Fruit fly (Drosophila melanogaster) whole organism, pupa: ENCODE results near the gene Ufl1.

Source experiments
- CG10348 ChIP-seq: fragments of 200-800 bp; sonication (Bioruptor generic); IDR thresholded peaks from 2 replicates; pipeline ENCODE4 v1.3.6; 2022; ENCODE audit warnings: missing biosample characterization, missing genetic modification characterization
- CG12605 ChIP-seq: fragments of 200-800 bp; sonication (Bioruptor generic); IDR thresholded peaks from 2 replicates; pipeline ENCODE4 v1.3.6; 2022; ENCODE audit warnings: missing biosample characterization, missing genetic modification characterization
- CG13204 ChIP-seq: fragments of 200-800 bp; sonication (Bioruptor generic); optimal IDR thresholded peaks from 2 replicates; lab custom pipeline; 2018; ENCODE audit warnings: missing biosample characterization, mild to moderate bottlenecking, missing genetic modification characterization, moderate library complexity
- CG14655 ChIP-seq: fragments of 200-800 bp; sonication (Bioruptor generic); optimal IDR thresholded peaks from 3 replicates; lab custom pipeline; 2017; ENCODE audit warnings: mild to moderate bottlenecking, missing biosample characterization, missing genetic modification reagents, missing genetic modification characterization
- CG15710 ChIP-seq: fragments of 200-800 bp; sonication (Bioruptor generic); optimal IDR thresholded peaks from 2 replicates; lab custom pipeline; 2018; ENCODE audit warnings: missing biosample characterization, mild to moderate bottlenecking, missing genetic modification characterization, moderate library complexity
- CG17806 ChIP-seq: fragments of 200-800 bp; sonication (Bioruptor generic); optimal IDR thresholded peaks from 2 replicates; lab custom pipeline; 2018; ENCODE audit warnings: missing biosample characterization, mild to moderate bottlenecking, missing genetic modification characterization, moderate library complexity
- CG32121 ChIP-seq: fragments of 200-800 bp; sonication (Bioruptor generic); IDR thresholded peaks from 2 replicates; pipeline ENCODE4 v1.3.6; 2022; ENCODE audit warnings: missing biosample characterization, missing genetic modification characterization
- CG34367 ChIP-seq: fragments of 200-800 bp; sonication (Bioruptor generic); optimal IDR thresholded peaks from 2 replicates; lab custom pipeline; 2018; ENCODE audit warnings: missing biosample characterization, mild to moderate bottlenecking, missing genetic modification characterization
- CG4496 ChIP-seq: fragments of 200-800 bp; sonication (Bioruptor generic); IDR thresholded peaks from 3 replicates; pipeline ENCODE4 v1.3.6; 2022; ENCODE audit warnings: missing biosample characterization, missing genetic modification characterization
- CG8159 ChIP-seq: fragments of 200-800 bp; sonication (Bioruptor generic); optimal IDR thresholded peaks from 3 replicates; lab custom pipeline; 2018; ENCODE audit warnings: missing biosample characterization, mild to moderate bottlenecking, missing genetic modification characterization, moderate library complexity
- CG8301 ChIP-seq: fragments of 200-800 bp; sonication (Bioruptor generic); optimal IDR thresholded peaks from 2 replicates; lab custom pipeline; 2018; ENCODE audit warnings: missing biosample characterization, mild to moderate bottlenecking, missing genetic modification characterization
- CG9948 ChIP-seq: fragments of 200-800 bp; sonication (Bioruptor generic); optimal IDR thresholded peaks from 2 replicates; lab custom pipeline; 2018; ENCODE audit warnings: missing biosample characterization, mild to moderate bottlenecking, missing genetic modification characterization, moderate library complexity
- D1 ChIP-seq: fragments of 200-800 bp; sonication (Bioruptor generic); optimal IDR thresholded peaks from 2 replicates; lab custom pipeline; 2018; ENCODE audit warnings: missing biosample characterization, mild to moderate bottlenecking, missing genetic modification characterization, moderate library complexity
- EcR ChIP-seq: fragments of 200-800 bp; sonication (Bioruptor generic); optimal IDR thresholded peaks from 3 replicates; lab custom pipeline; 2019; ENCODE audit warnings: missing biosample characterization, missing genetic modification characterization, mild to moderate bottlenecking, moderate library complexity, missing genetic modification reagents
- Ets98B ChIP-seq: fragments of 200-800 bp; sonication (Bioruptor generic); IDR thresholded peaks from 2 replicates; pipeline ENCODE4 v1.3.6; 2022; ENCODE audit warnings: missing biosample characterization, missing genetic modification characterization
- Pif1A ChIP-seq: fragments of 200-800 bp; sonication (Bioruptor generic); optimal IDR thresholded peaks from 3 replicates; lab custom pipeline; 2016; ENCODE audit warnings: missing biosample characterization, missing genetic modification characterization
- Pif1B ChIP-seq: fragments of 200-800 bp; sonication (Bioruptor generic); optimal IDR thresholded peaks from 3 replicates; lab custom pipeline; 2016; ENCODE audit warnings: missing biosample characterization, missing genetic modification characterization
- Snoo ChIP-seq: fragments of 200-800 bp; sonication (Bioruptor generic); optimal IDR thresholded peaks from 3 replicates; lab custom pipeline; 2017; ENCODE audit warnings: missing biosample characterization, mild to moderate bottlenecking, missing genetic modification characterization, inconsistent platforms
- fd96Ca ChIP-seq: fragments of 200-800 bp; sonication (Bioruptor generic); IDR thresholded peaks from 3 replicates; pipeline ENCODE4 v1.3.6; 2022; ENCODE audit warnings: missing biosample characterization, missing genetic modification characterization
- gl ChIP-seq: fragments of 200-800 bp; sonication (Bioruptor generic); optimal IDR thresholded peaks from 2 replicates; lab custom pipeline; 2018; ENCODE audit warnings: missing biosample characterization, mild to moderate bottlenecking, missing genetic modification characterization
- rn ChIP-seq: fragments of 200-800 bp; sonication (Bioruptor generic); IDR thresholded peaks from 2 replicates; pipeline ENCODE4 v1.3.6; 2022; ENCODE audit warnings: missing biosample characterization, missing genetic modification characterization

Gene Ufl1

dm6 chr3R:7044016-7044415 is 30.2 kb downstream of the Ufl1 start:
- TF ChIP-seq CG9948 (tag; lab: Kevin White, UChicago), result no peak
- no peak for TF ChIP-seq Pif1A (GFP tag; lab: Kevin White, UChicago)
- no peak for TF ChIP-seq Snoo (tag; lab: Kevin White, UChicago)
- TF ChIP-seq EcR, result no peak
- TF ChIP-seq CG10348 (GFP tag; lab: Robert Waterston, UW), result no peak
- TF ChIP-seq CG14655 (GFP tag; lab: Kevin White, UChicago), result no peak
- no peak for TF ChIP-seq CG15710 (tag; lab: Kevin White, UChicago)

DNA sequence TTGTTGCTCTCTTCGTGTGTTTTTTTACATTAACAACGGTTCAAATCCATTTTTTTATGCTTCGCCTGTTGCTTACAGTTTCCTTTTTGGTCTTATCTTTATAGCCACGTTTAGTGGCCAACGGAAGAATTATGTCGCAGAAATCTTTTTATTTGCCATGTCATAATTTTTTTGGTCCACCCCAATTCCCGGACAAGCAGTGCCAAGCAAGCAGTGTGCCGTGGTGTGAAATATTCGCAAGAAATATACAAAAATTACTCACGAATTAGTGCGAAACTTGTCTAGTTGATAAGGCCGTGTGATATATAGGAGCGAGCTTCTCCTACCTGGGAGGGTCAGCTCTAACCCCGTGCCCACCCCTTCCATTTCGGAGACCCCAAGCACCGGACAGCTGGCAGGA is 33.4 kb downstream of the Ufl1 start:
- TF ChIP-seq EcR, result no peak
- peak; percentile 72 for TF ChIP-seq CG8159 (tag; lab: Kevin White, UChicago)
- no peak for TF ChIP-seq CG17806
- no peak for TF ChIP-seq CG10348 (GFP tag; lab: Robert Waterston, UW)

DNA sequence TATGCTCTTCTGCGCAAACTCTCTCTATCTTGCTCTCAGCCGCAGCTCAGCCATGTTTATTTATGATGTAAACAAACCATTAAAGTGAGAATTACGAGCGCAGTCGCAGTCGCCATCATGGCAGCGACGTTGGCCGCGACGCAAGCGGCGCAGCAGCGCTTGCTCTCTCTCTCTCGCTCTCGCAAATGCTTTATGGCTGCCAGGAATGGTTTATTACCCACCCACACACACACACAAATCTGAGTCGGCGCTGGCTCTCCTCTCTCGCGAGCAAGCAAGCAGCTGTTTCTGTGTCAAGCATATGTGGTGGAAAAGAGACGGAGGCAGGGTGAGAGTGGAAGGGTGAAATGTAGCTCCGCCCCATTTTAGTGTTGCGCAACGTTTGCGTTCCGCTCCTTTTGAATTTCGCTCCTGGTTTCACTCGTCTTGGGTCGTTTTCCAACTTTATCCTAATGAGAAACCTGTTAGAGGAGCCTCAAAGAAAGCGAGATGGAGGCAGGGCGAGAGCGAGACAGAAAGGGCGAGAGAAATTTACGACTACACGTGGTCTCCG is 36.9 kb downstream of the Ufl1 start:
- TF ChIP-seq CG14655 (GFP tag; lab: Kevin White, UChicago) (peak; percentile 8), CG4496 (GFP tag; lab: Robert Waterston, UW) (peak; percentile 9; the same call in 1 of the 3 replicates), EcR (no peak), CG13204 (GFP tag; lab: Kevin White, UChicago) (no peak), fd96Ca (peak; percentile 41; the same call in 1 of the 3 replicates), CG32121 (no peak), CG12605 (GFP tag; lab: Robert Waterston, UW) (no peak), CG15710 (tag; lab: Kevin White, UChicago) (no peak), CG9948 (tag; lab: Kevin White, UChicago) (no peak), rn (GFP tag; lab: Robert Waterston, UW) (no peak), CG17806 (no peak), Snoo (tag; lab: Kevin White, UChicago) (no peak), gl (tag; lab: Kevin White, UChicago) (no peak), CG34367 (tag; lab: Kevin White, UChicago) (no peak), CG8159 (tag; lab: Kevin White, UChicago) (peak; percentile 5), Pif1A (GFP tag; lab: Kevin White, UChicago) (peak; percentile 17), Ets98B (no peak), CG10348 (GFP tag; lab: Robert Waterston, UW) (no peak), CG8301 (no peak), D1 (no peak), Pif1B (GFP tag; lab: Kevin White, UChicago) (peak; percentile 7)

DNA sequence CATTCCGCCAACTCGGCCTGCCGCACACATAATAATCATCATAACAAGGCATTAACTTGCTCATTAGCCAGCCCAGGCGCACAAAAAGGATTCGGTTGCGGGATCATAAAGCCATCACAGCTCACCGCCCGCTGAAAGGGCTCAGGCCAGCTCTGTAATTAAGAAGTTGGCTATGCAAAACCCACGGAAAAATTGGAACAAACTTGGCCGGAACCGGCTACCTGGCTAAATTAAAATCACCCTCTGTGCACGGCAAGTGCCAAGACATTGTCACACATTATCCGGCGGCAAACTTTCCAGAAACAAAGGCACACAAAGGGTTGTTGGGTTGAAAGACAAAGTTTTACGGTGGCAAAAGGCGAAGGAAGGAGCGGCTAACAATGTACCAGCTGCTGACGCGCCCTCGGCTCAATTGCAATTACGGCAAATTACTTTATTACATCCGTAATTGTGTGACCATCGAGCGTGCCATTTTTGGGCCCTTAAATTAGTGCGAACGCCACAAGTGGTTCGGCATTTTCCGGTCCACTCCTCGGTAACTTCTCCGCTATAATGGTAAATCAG is 38.5 kb downstream of the Ufl1 start:
- no peak for TF ChIP-seq CG14655 (GFP tag; lab: Kevin White, UChicago)
- TF ChIP-seq, all 21 proteins: peak for 0

- TF ChIP-seq CG12605 (GFP tag; lab: Robert Waterston, UW) (no peak), CG4496 (GFP tag; lab: Robert Waterston, UW) (no peak), CG14655 (GFP tag; lab: Kevin White, UChicago) (no peak), CG17806 (no peak), CG32121 (no peak), Ets98B (no peak), Pif1B (GFP tag; lab: Kevin White, UChicago) (no peak), CG15710 (tag; lab: Kevin White, UChicago) (no peak), Pif1A (GFP tag; lab: Kevin White, UChicago) (no peak), CG10348 (GFP tag; lab: Robert Waterston, UW) (no peak), D1 (no peak)
These were observed 39.8 kb downstream of the Ufl1 start for dm6 chr3R:7034440-7034839.

DNA sequence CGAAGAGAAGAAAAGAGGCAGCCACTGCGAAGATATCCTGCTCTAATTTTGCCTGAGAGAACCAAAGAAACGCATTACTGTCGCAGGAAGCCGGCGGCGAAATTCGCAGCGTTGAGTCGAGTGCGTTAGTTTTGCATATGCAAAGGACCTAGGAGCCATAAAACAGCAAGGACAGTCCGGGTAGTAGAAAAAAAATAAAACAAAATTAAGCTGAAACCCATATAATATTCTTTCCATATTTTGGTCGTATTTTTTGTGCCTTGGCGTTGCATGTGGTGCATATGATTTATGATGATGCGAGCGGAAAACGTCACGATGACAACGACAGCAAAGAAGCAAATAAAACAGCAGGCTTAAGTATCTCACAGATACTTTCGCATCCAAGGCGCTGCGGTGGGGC is 40.5 kb downstream of the Ufl1 start:
- TF ChIP-seq CG15710 (tag; lab: Kevin White, UChicago) (no peak), fd96Ca (no peak), CG17806 (no peak), Snoo (tag; lab: Kevin White, UChicago) (no peak), CG8301 (no peak), CG4496 (GFP tag; lab: Robert Waterston, UW) (no peak)

DNA sequence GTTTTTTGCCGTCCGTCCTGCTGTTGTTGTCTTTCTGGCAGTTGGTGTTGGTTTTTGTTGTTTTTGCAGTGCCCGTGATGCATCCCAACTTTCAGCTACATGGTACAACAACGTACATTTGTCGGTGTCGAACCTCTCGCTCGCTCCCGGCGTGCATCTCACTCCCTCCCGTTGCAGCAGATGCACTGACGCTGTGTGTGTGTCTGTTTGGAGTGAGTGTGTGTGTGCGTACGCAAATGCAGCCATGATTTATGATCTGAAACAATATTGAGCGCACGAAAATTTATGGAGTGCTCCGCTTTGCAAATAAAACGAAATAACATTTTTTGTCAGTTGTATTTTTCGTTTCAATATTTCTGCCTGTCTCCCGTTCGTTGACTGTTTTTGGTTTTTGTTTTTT is 42.7 kb downstream of the Ufl1 start:
- TF ChIP-seq Pif1A (GFP tag; lab: Kevin White, UChicago), result no peak
- TF ChIP-seq EcR, result no peak
- TF ChIP-seq CG13204 (GFP tag; lab: Kevin White, UChicago), result no peak
- no peak for TF ChIP-seq CG12605 (GFP tag; lab: Robert Waterston, UW)
- TF ChIP-seq CG8159 (tag; lab: Kevin White, UChicago), result no peak
- no peak for TF ChIP-seq CG4496 (GFP tag; lab: Robert Waterston, UW)
- no peak for TF ChIP-seq CG32121
- no peak for TF ChIP-seq fd96Ca
- TF ChIP-seq CG10348 (GFP tag; lab: Robert Waterston, UW), result no peak
- TF ChIP-seq Pif1B (GFP tag; lab: Kevin White, UChicago), result no peak
- no peak for TF ChIP-seq CG9948 (tag; lab: Kevin White, UChicago)
- no peak for TF ChIP-seq Ets98B
- TF ChIP-seq CG15710 (tag; lab: Kevin White, UChicago), result no peak
- no peak for TF ChIP-seq Snoo (tag; lab: Kevin White, UChicago)
- no peak for TF ChIP-seq gl (tag; lab: Kevin White, UChicago)
- TF ChIP-seq CG8301, result no peak
- TF ChIP-seq CG17806, result no peak
- TF ChIP-seq D1, result no peak
- TF ChIP-seq CG14655 (GFP tag; lab: Kevin White, UChicago), result no peak
- no peak for TF ChIP-seq CG34367 (tag; lab: Kevin White, UChicago)
